Fruit fly (Drosophila melanogaster): ENCODE data around the gene Cph.

DNA sequence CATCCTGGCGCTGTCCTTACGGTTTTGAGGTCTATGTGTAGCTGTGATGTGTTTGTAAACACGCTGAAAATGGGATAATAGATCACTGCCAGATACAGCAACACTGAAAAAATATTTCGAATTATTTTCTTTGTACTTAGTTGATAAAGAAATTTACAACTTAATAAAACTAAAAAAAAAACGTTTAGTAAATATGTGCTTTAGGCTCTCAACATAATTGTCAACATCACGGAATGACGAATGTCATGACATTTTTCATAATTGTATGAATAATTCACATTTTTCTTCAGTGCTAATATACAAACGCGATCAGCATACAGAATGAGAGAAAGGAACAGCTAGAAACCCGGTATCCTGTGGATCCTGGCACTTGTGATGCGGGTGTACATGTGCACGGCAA lies 31.9 kb downstream of the Cph start:
- no peak for TF ChIP-seq C15 (GFP tag; IDR thresholded peaks at IDR 0.05)
- TF ChIP-seq CG14441 (GFP tag; IDR thresholded peaks at IDR 0.05): no peak
- TF ChIP-seq cas (GFP tag; IDR thresholded peaks at IDR 0.05): no peak
- no peak for TF ChIP-seq CG7839 (tag; optimal IDR thresholded peaks at IDR 0.05)
- no peak for TF ChIP-seq CG7987 (GFP tag; optimal IDR thresholded peaks at IDR 0.05)
- no peak for TF ChIP-seq CG18619 (GFP tag; optimal IDR thresholded peaks at IDR 0.05)
- no peak for TF ChIP-seq CG8478 (optimal IDR thresholded peaks at IDR 0.05)
- TF ChIP-seq row (GFP tag; IDR thresholded peaks at IDR 0.05): no peak
- TF ChIP-seq CG9215 (GFP tag; IDR thresholded peaks at IDR 0.05): no peak
- no peak for TF ChIP-seq sob (GFP tag; IDR thresholded peaks at IDR 0.05)
- TF ChIP-seq bigmax (GFP tag; optimal IDR thresholded peaks at IDR 0.05): no peak
- TF ChIP-seq Lpt (GFP tag; optimal IDR thresholded peaks at IDR 0.05): no peak
- no peak for TF ChIP-seq Mrtf (GFP tag; IDR thresholded peaks at IDR 0.05)
- TF ChIP-seq CG8359 (GFP tag; optimal IDR thresholded peaks at IDR 0.05; ENCODE audit: borderline replicate concordance): no peak
